Fruit fly (Drosophila melanogaster) whole organism, pupa: ENCODE results near the gene Atg3.

Experiments
- CG10348 ChIP-seq: fragments of 200-800 bp; sonication (Bioruptor generic); IDR thresholded peaks from 2 replicates; pipeline ENCODE4 v1.3.6; 2022; ENCODE audit warnings: missing biosample characterization, missing genetic modification characterization
- CG12605 ChIP-seq: fragments of 200-800 bp; sonication (Bioruptor generic); IDR thresholded peaks from 2 replicates; pipeline ENCODE4 v1.3.6; 2022; ENCODE audit warnings: missing biosample characterization, missing genetic modification characterization
- CG17806 ChIP-seq: fragments of 200-800 bp; sonication (Bioruptor generic); optimal IDR thresholded peaks from 2 replicates; lab custom pipeline; 2018; ENCODE audit warnings: missing biosample characterization, mild to moderate bottlenecking, missing genetic modification characterization, moderate library complexity
- CG34367 ChIP-seq: fragments of 200-800 bp; sonication (Bioruptor generic); optimal IDR thresholded peaks from 2 replicates; lab custom pipeline; 2018; ENCODE audit warnings: missing biosample characterization, mild to moderate bottlenecking, missing genetic modification characterization
- CG8159 ChIP-seq: fragments of 200-800 bp; sonication (Bioruptor generic); optimal IDR thresholded peaks from 3 replicates; lab custom pipeline; 2018; ENCODE audit warnings: missing biosample characterization, mild to moderate bottlenecking, missing genetic modification characterization, moderate library complexity
- Pif1A ChIP-seq: fragments of 200-800 bp; sonication (Bioruptor generic); optimal IDR thresholded peaks from 3 replicates; lab custom pipeline; 2016; ENCODE audit warnings: missing biosample characterization, missing genetic modification characterization

DNA sequence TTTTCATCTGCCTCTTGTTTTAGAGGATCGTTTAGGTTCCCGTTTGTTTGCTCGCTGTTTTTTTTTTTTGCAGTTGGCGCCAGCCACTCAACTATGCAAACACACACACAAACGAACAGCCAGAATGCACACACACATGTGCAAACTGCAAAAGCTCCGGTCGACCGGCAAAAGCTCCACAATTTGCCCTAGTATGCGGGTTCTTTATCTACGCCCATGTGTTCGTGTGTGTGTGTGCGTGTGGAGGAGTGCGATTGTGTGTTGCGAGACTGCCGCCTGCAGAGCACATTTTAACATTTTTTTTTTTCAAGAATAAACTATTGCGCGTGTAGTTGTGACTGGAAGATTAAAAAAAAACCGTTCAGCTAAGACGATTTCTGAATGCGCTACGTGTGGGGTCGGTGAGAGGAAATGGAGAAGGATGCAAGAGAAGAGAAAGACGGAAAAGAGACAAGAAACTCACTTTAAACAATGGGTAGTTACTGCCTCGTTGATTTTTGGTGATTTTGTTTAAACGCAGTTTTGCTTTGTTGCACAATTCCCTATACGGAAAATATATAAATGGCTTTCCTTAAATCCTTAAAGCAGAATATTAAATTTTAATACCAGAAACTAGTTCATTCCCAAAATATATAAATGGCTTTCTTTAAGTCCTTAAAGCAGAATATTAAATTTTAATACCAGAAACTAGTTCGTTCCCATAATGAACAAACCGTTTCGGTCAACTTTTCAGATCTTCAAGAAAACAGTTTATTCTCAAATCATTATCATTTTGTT is 42.9 kb downstream of the Atg3 start:
- TF ChIP-seq CG34367 (tag; lab: Kevin White, UChicago), result peak; percentile 74
- peak; percentile 66 for TF ChIP-seq CG12605 (GFP tag; lab: Robert Waterston, UW)
- peak; percentile 62 for TF ChIP-seq CG17806 (tag; lab: Kevin White, UChicago)
- no peak for TF ChIP-seq CG10348 (GFP tag; lab: Robert Waterston, UW)
- peak; percentile 35 for TF ChIP-seq Pif1A (GFP tag; lab: Kevin White, UChicago)
- TF ChIP-seq CG8159, result peak; percentile 70
